Worm (Caenorhabditis elegans): Measurements from ENCODE around the gene prx-2.

The prx-2 gene

ce11 chrIV:11641802-11642201, 2.1 kb upstream of the prx-2 start, which contains the start of gene ZK809.1:
Gene ZK809.1 (plus strand): TSS chrIV:11642102.
- no peak for TF ChIP-seq nhr-237 (tag; optimal IDR thresholded peaks at IDR 0.05)
- TF ChIP-seq blmp-1 (tag; optimal IDR thresholded peaks at IDR 0.05): no peak

- TF ChIP-seq unc-120 (tag; optimal IDR thresholded peaks at IDR 0.05; ENCODE audit: poor library complexity, severe bottlenecking) (no peak), ztf-11 (tag; optimal IDR thresholded peaks at IDR 0.05) (no peak), ces-1 (GFP tag; optimal IDR thresholded peaks at IDR 0.05) (no peak), elt-1 (tag; optimal IDR thresholded peaks at IDR 0.05; ENCODE audit: borderline replicate concordance, insufficient read depth) (no peak), blmp-1 (tag; optimal IDR thresholded peaks at IDR 0.05) (no peak), lin-13 (tag; optimal IDR thresholded peaks at IDR 0.05) (no peak), nhr-76 (tag; optimal IDR thresholded peaks at IDR 0.05) (no peak), mep-1 (tag; optimal IDR thresholded peaks at IDR 0.05) (no peak), unc-39 (tag; optimal IDR thresholded peaks at IDR 0.05) (no peak), lsy-2 (tag; optimal IDR thresholded peaks at IDR 0.05) (no peak), mls-2 (tag; optimal IDR thresholded peaks at IDR 0.05) (no peak), nhr-2 (tag; optimal IDR thresholded peaks at IDR 0.05) (no peak), nhr-12 (tag; optimal IDR thresholded peaks at IDR 0.05) (no peak), nhr-28 (tag; optimal IDR thresholded peaks at IDR 0.05) (no peak), unc-62 (GFP tag; optimal IDR thresholded peaks at IDR 0.05) (no peak), ceh-43 (GFP tag; optimal IDR thresholded peaks at IDR 0.05) (no peak), lin-32 (GFP tag; optimal IDR thresholded peaks at IDR 0.05) (no peak)
Measured at ce11 chrIV:11644705-11645104, 776 bp downstream of the prx-2 start.

- TF ChIP-seq ceh-39 (tag; optimal IDR thresholded peaks at IDR 0.05) (no peak), tbx-8 (GFP tag; optimal IDR thresholded peaks at IDR 0.05) (no peak), nhr-237 (tag; optimal IDR thresholded peaks at IDR 0.05) (no peak)
Measured at ce11 chrIV:11645354-11645753, 1.4 kb downstream of the prx-2 start.

ce11 chrIV:11646908-11647307, 3.0 kb downstream of the prx-2 start:
- TF ChIP-seq pha-4 (tag; optimal IDR thresholded peaks at IDR 0.05) (no peak), hlh-1 (tag; optimal IDR thresholded peaks at IDR 0.05) (peak; percentile 17)

ce11 chrIV:11649031-11649430, 5.1 kb downstream of the prx-2 start, which contains the start of gene ZK809.8:
Gene ZK809.8 (minus strand): TSS chrIV:11649064.
- TF ChIP-seq ztf-11 (tag; optimal IDR thresholded peaks at IDR 0.05): no peak
- peak; percentile 15 for TF ChIP-seq hlh-1 (tag; optimal IDR thresholded peaks at IDR 0.05)

- TF ChIP-seq ceh-83 (GFP tag; optimal IDR thresholded peaks at IDR 0.05) (no peak), lin-13 (tag; optimal IDR thresholded peaks at IDR 0.05) (no peak), blmp-1 (tag; optimal IDR thresholded peaks at IDR 0.05) (no peak), zip-8 (tag; optimal IDR thresholded peaks at IDR 0.05) (no peak), elt-1 (tag; optimal IDR thresholded peaks at IDR 0.05; ENCODE audit: borderline replicate concordance, insufficient read depth) (no peak), unc-120 (tag; optimal IDR thresholded peaks at IDR 0.05; ENCODE audit: poor library complexity, severe bottlenecking) (no peak), unc-39 (tag; optimal IDR thresholded peaks at IDR 0.05) (no peak), nhr-28 (tag; optimal IDR thresholded peaks at IDR 0.05) (no peak), flh-1 (GFP tag; optimal IDR thresholded peaks at IDR 0.05) (no peak), drap-1 (GFP tag; optimal IDR thresholded peaks at IDR 0.05) (no peak)
Measured at ce11 chrIV:11650344-11650743, 6.4 kb downstream of the prx-2 start.

ce11 chrIV:11651965-11652453, 8.1 kb downstream of the prx-2 start, which contains the start of the genes acl-3 and ndub-6:
Gene acl-3 (minus strand): TSS chrIV:11652023.
Gene ndub-6 (plus strand): TSS chrIV:11652403.
- no peak for TF ChIP-seq ces-1 (GFP tag; optimal IDR thresholded peaks at IDR 0.05)
- TF ChIP-seq unc-120 (tag; optimal IDR thresholded peaks at IDR 0.05; ENCODE audit: poor library complexity, severe bottlenecking): no peak
- no peak for TF ChIP-seq snpc-4 (tag; optimal IDR thresholded peaks at IDR 0.05)
- no peak for TF ChIP-seq nhr-237 (tag; optimal IDR thresholded peaks at IDR 0.05)
- no peak for TF ChIP-seq ceh-83 (GFP tag; optimal IDR thresholded peaks at IDR 0.05)
- TF ChIP-seq tbx-8 (GFP tag; optimal IDR thresholded peaks at IDR 0.05): no peak
- no peak for TF ChIP-seq drap-1 (GFP tag; optimal IDR thresholded peaks at IDR 0.05)
- no peak for TF ChIP-seq zip-8 (tag; optimal IDR thresholded peaks at IDR 0.05)
- no peak for TF ChIP-seq nhr-2 (tag; optimal IDR thresholded peaks at IDR 0.05)
- no peak for TF ChIP-seq nhr-76 (tag; optimal IDR thresholded peaks at IDR 0.05)
- no peak for TF ChIP-seq ceh-39 (tag; optimal IDR thresholded peaks at IDR 0.05)
- no peak for TF ChIP-seq lin-32 (GFP tag; optimal IDR thresholded peaks at IDR 0.05)
- TF ChIP-seq mep-1 (tag; optimal IDR thresholded peaks at IDR 0.05): no peak
- no peak for TF ChIP-seq nhr-12 (tag; optimal IDR thresholded peaks at IDR 0.05)
- no peak for TF ChIP-seq sptf-1 (tag; optimal IDR thresholded peaks at IDR 0.05)
- TF ChIP-seq elt-3 (tag; optimal IDR thresholded peaks at IDR 0.05): no peak

Data from whole organism, mixed stage, embryonic.